Fruit fly (Drosophila melanogaster) whole organism, prepupa: Measurements from ENCODE around the gene Elp3.

Experiments
- Blimp-1 ChIP-seq: fragments of 200-800 bp; sonication (Bioruptor generic); optimal IDR thresholded peaks from 3 replicates; lab custom pipeline; 2017; ENCODE audit warnings: missing biosample characterization, missing genetic modification characterization, mild to moderate bottlenecking, moderate library complexity, missing genetic modification reagents
- CG11294 ChIP-seq: fragments of 200-800 bp; sonication (Bioruptor generic); IDR thresholded peaks from 2 replicates; pipeline ENCODE4 v1.3.6; 2022; ENCODE audit warnings: missing biosample characterization, missing genetic modification characterization
- CG16779 ChIP-seq: fragments of 200-800 bp; sonication (Bioruptor generic); optimal IDR thresholded peaks from 3 replicates; lab custom pipeline; 2017; ENCODE audit warnings: missing biosample characterization, mild to moderate bottlenecking, missing genetic modification characterization
- CG3919 ChIP-seq: fragments of 200-800 bp; sonication (Bioruptor generic); optimal IDR thresholded peaks from 3 replicates; lab custom pipeline; 2016; ENCODE audit warnings: missing biosample characterization, missing genetic modification characterization
- CG4318 ChIP-seq: fragments of 200-800 bp; sonication (Bioruptor generic); optimal IDR thresholded peaks from 3 replicates; lab custom pipeline; 2017; ENCODE audit warnings: missing biosample characterization, mild to moderate bottlenecking, missing genetic modification characterization
- CG6276 ChIP-seq: fragments of 200-800 bp; sonication (Bioruptor generic); optimal IDR thresholded peaks from 2 replicates; lab custom pipeline; 2017; ENCODE audit warnings: missing biosample characterization, mild to moderate bottlenecking, missing genetic modification characterization
- CG6808 ChIP-seq: fragments of 200-800 bp; sonication (Bioruptor generic); optimal IDR thresholded peaks from 3 replicates; lab custom pipeline; 2017; ENCODE audit warnings: missing biosample characterization, missing genetic modification characterization, mild to moderate bottlenecking, moderate library complexity, missing genetic modification reagents
- Eip93F ChIP-seq: fragments of 200-800 bp; sonication (Bioruptor generic); optimal IDR thresholded peaks from 2 replicates; lab custom pipeline; 2016; ENCODE audit warnings: missing biosample characterization, mild to moderate bottlenecking, missing genetic modification characterization
- fd59A ChIP-seq: fragments of 200-800 bp; sonication (Bioruptor generic); optimal IDR thresholded peaks from 2 replicates; lab custom pipeline; 2017; ENCODE audit warnings: missing biosample characterization, mild to moderate bottlenecking, missing genetic modification characterization, missing genetic modification reagents
- net ChIP-seq: fragments of 200-800 bp; sonication (Bioruptor generic); optimal IDR thresholded peaks from 3 replicates; lab custom pipeline; 2016; ENCODE audit warnings: missing biosample characterization, missing genetic modification characterization
- svp ChIP-seq: fragments of 200-800 bp; sonication (Bioruptor generic); peaks from one replicate; lab custom pipeline; 2016; ENCODE audit warnings: missing biosample characterization, missing genetic modification characterization

- no peak for TF ChIP-seq CG3919 (GFP tag; lab: Kevin White, UChicago)
- no peak for TF ChIP-seq svp (GFP tag; lab: Kevin White, UChicago)
- TF ChIP-seq Blimp-1, result no peak
- TF ChIP-seq CG6808, result no peak
- TF ChIP-seq CG4318 (GFP tag; lab: Kevin White, UChicago), result no peak
- no peak for TF ChIP-seq fd59A (GFP tag; lab: Kevin White, UChicago)
- TF ChIP-seq Eip93F, result no peak
- TF ChIP-seq net (GFP tag; lab: Kevin White, UChicago), result no peak
- no peak for TF ChIP-seq CG6276 (GFP tag; lab: Kevin White, UChicago)
- TF ChIP-seq CG16779 (tag; lab: Kevin White, UChicago), result no peak
- no peak for TF ChIP-seq CG11294 (GFP tag; lab: Robert Waterston, UW)
Measured at dm6 chr2L:4410855-4411254, 33.7 kb upstream of the Elp3 start, which contains the start of gene CG43055.
